Comparison of ENCODE assay signal across 3 fruit fly cellular contexts in genomic region chr3R:22664274-22664673, dm6.
A peak's percentile ranks its signal among the peaks of the same experiment; 100 is the strongest.
TF ChIP-seq lines count a peak whose summit lies in the region.

No protein-coding gene starts in this region.

- no peak for TF ChIP-seq CTCF in whole organism, embryonic (GFP tag; optimal IDR thresholded peaks at IDR 0.05; lab: Kevin White, UChicago)

TF ChIP-seq in whole organism, embryonic, 481 proteins besides CTCF, POLR2A, EP300 and RAD21 (continues in another document):
- no peak for TF ChIP-seq Ets97D (GFP tag; optimal IDR thresholded peaks at IDR 0.05; lab: Kevin White, UChicago)
- no peak for TF ChIP-seq nerfin-2 (GFP tag; IDR thresholded peaks at IDR 0.05; lab: Robert Waterston, UW; ENCODE audit: partially characterized antibody)
- no peak for TF ChIP-seq Adf1 (GFP tag; IDR thresholded peaks at IDR 0.05; lab: Robert Waterston, UW)
- no peak for TF ChIP-seq ftz-f1 (GFP tag; optimal IDR thresholded peaks at IDR 0.05; lab: Kevin White, UChicago)
- TF ChIP-seq ci (GFP tag; IDR thresholded peaks at IDR 0.05; lab: Robert Waterston, UW): peak; percentile 86
- TF ChIP-seq mirr (GFP tag; optimal IDR thresholded peaks at IDR 0.05; lab: Kevin White, UChicago): no peak
- no peak for TF ChIP-seq CG12104 (GFP tag; optimal IDR thresholded peaks at IDR 0.05; lab: Kevin White, UChicago)
- TF ChIP-seq CG34376 (GFP tag; optimal IDR thresholded peaks at IDR 0.05; lab: Kevin White, UChicago): no peak
- peak; percentile 60 for TF ChIP-seq CG17328 (GFP tag; IDR thresholded peaks at IDR 0.05; lab: Robert Waterston, UW)
- no peak for TF ChIP-seq YL-1 (GFP tag; optimal IDR thresholded peaks at IDR 0.05; lab: Kevin White, UChicago)
- TF ChIP-seq GATAe (GFP tag; conservative IDR thresholded peaks at IDR 0.05; lab: Robert Waterston, UW): no peak
- no peak for TF ChIP-seq Eip74EF (GFP tag; optimal IDR thresholded peaks at IDR 0.05; lab: Kevin White, UChicago)
- peak; percentile 48 for TF ChIP-seq Ssrp (tag; optimal IDR thresholded peaks at IDR 0.05; lab: Kevin White, UChicago)
- TF ChIP-seq zf30C (GFP tag; optimal IDR thresholded peaks at IDR 0.05; lab: Kevin White, UChicago): no peak
- TF ChIP-seq CG2120 (GFP tag; optimal IDR thresholded peaks at IDR 0.05; lab: Kevin White, UChicago): peak; percentile 47
- TF ChIP-seq CG17361 (GFP tag; IDR thresholded peaks at IDR 0.05; lab: Robert Waterston, UW): 0 out of 3 replicates have a peak, but pooled peaks have one; percentile 22
- peak; percentile 12 for TF ChIP-seq Myb (GFP tag; optimal IDR thresholded peaks at IDR 0.05; lab: Kevin White, UChicago)
- TF ChIP-seq gem (tag; optimal IDR thresholded peaks at IDR 0.05; lab: Kevin White, UChicago): peak; percentile 63
- TF ChIP-seq Optix (GFP tag; IDR thresholded peaks at IDR 0.05; lab: Robert Waterston, UW): peak; percentile 77
- TF ChIP-seq bowl (GFP tag; IDR thresholded peaks at IDR 0.05; lab: Robert Waterston, UW): 0 out of 2 replicates have a peak, but pooled peaks have one; percentile 23
- TF ChIP-seq CG13775 (GFP tag; optimal IDR thresholded peaks at IDR 0.05; lab: Kevin White, UChicago): no peak
- no peak for TF ChIP-seq CG17802 (tag; optimal IDR thresholded peaks at IDR 0.05; lab: Kevin White, UChicago)
- TF ChIP-seq CG10321 (GFP tag; IDR thresholded peaks at IDR 0.05; lab: Robert Waterston, UW): no peak
- no peak for TF ChIP-seq Taf1 (GFP tag; IDR thresholded peaks at IDR 0.05; lab: Robert Waterston, UW)
- no peak for TF ChIP-seq D19A (tag; optimal IDR thresholded peaks at IDR 0.05; lab: Kevin White, UChicago)
- TF ChIP-seq CG3163 (GFP tag; optimal IDR thresholded peaks at IDR 0.05; lab: Kevin White, UChicago): no peak
- peak; percentile 41 for TF ChIP-seq chn (GFP tag; optimal IDR thresholded peaks at IDR 0.05; lab: Kevin White, UChicago)
- peak; percentile 68 for TF ChIP-seq HLH3B (GFP tag; IDR thresholded peaks at IDR 0.05; lab: Robert Waterston, UW)
- peak; percentile 51 for TF ChIP-seq CG12391 (tag; optimal IDR thresholded peaks at IDR 0.05; lab: Kevin White, UChicago)
- peak; percentile 68 for TF ChIP-seq CG1603 (tag; optimal IDR thresholded peaks at IDR 0.05; lab: Kevin White, UChicago)
- TF ChIP-seq MESR4 (GFP tag; optimal IDR thresholded peaks at IDR 0.05; lab: Kevin White, UChicago): no peak

TF ChIP-seq in whole organism, prepupa, 60 proteins besides CTCF, POLR2A, EP300 and RAD21 (continues in another document):
- TF ChIP-seq fd85E (GFP tag; optimal IDR thresholded peaks at IDR 0.05; lab: Kevin White, UChicago): no peak
- TF ChIP-seq achi (GFP tag; optimal IDR thresholded peaks at IDR 0.05; lab: Kevin White, UChicago): peak; percentile 70
- peak; percentile 59 for TF ChIP-seq Sox14 (GFP tag; optimal IDR thresholded peaks at IDR 0.05; lab: Kevin White, UChicago)
- TF ChIP-seq esn (GFP tag; optimal IDR thresholded peaks at IDR 0.05; lab: Kevin White, UChicago): no peak
- TF ChIP-seq CG11294 (GFP tag; IDR thresholded peaks at IDR 0.05; lab: Robert Waterston, UW): peak; percentile 65
- TF ChIP-seq Eip78C (GFP tag; lab: Kevin White, UChicago): peak; percentile 87
- peak; percentile 90 for TF ChIP-seq CG15336 (GFP tag; IDR thresholded peaks at IDR 0.05; lab: Robert Waterston, UW)
- peak; percentile 92 for TF ChIP-seq CG8119 (GFP tag; IDR thresholded peaks at IDR 0.05; lab: Robert Waterston, UW)
- TF ChIP-seq Smox (GFP tag; optimal IDR thresholded peaks at IDR 0.05; lab: Kevin White, UChicago): no peak
- peak; percentile 48 for TF ChIP-seq CG7368 (GFP tag; optimal IDR thresholded peaks at IDR 0.05; lab: Kevin White, UChicago)
- peak; percentile 83 for TF ChIP-seq eg (GFP tag; IDR thresholded peaks at IDR 0.05; lab: Robert Waterston, UW)
- TF ChIP-seq spab (GFP tag; optimal IDR thresholded peaks at IDR 0.05; lab: Kevin White, UChicago): no peak
- TF ChIP-seq CG11762 (GFP tag; optimal IDR thresholded peaks at IDR 0.05; lab: Kevin White, UChicago; ENCODE audit: insufficient read depth): peak; percentile 5
- no peak for TF ChIP-seq svp (GFP tag; lab: Kevin White, UChicago)
- TF ChIP-seq Hr4 (GFP tag; optimal IDR thresholded peaks at IDR 0.05; lab: Kevin White, UChicago): peak; percentile 92
- no peak for TF ChIP-seq CG11902 (GFP tag; optimal IDR thresholded peaks at IDR 0.05; lab: Kevin White, UChicago)
- TF ChIP-seq CG6854 (GFP tag; optimal IDR thresholded peaks at IDR 0.05; lab: Kevin White, UChicago): no peak
- peak; percentile 38 for TF ChIP-seq CG34406 (GFP tag; optimal IDR thresholded peaks at IDR 0.05; lab: Kevin White, UChicago)
- TF ChIP-seq Lpt (GFP tag; optimal IDR thresholded peaks at IDR 0.05; lab: Kevin White, UChicago): peak; percentile 61
- no peak for TF ChIP-seq dsx (GFP tag; optimal IDR thresholded peaks at IDR 0.05; lab: Kevin White, UChicago; ENCODE audit: poor library complexity, severe bottlenecking)
- TF ChIP-seq Met (GFP tag; optimal IDR thresholded peaks at IDR 0.05; lab: Kevin White, UChicago): no peak
- peak; percentile 84 for TF ChIP-seq CG6163 (GFP tag; IDR thresholded peaks at IDR 0.05; lab: Robert Waterston, UW)
- peak; percentile 49 for TF ChIP-seq CG6792 (GFP tag; optimal IDR thresholded peaks at IDR 0.05; lab: Kevin White, UChicago)
- peak; percentile 12 for TF ChIP-seq fd59A (GFP tag; optimal IDR thresholded peaks at IDR 0.05; lab: Kevin White, UChicago)
- no peak for TF ChIP-seq Ets21C (GFP tag; optimal IDR thresholded peaks at IDR 0.05; lab: Kevin White, UChicago)
- no peak for TF ChIP-seq CG16779 (tag; optimal IDR thresholded peaks at IDR 0.05; lab: Kevin White, UChicago)
- TF ChIP-seq CG6276 (GFP tag; optimal IDR thresholded peaks at IDR 0.05; lab: Kevin White, UChicago): peak; percentile 71
- TF ChIP-seq Sox102F (GFP tag; optimal IDR thresholded peaks at IDR 0.05; lab: Kevin White, UChicago): no peak
- no peak for TF ChIP-seq Ets96B (tag; optimal IDR thresholded peaks at IDR 0.05; lab: Kevin White, UChicago)
- peak; percentile 86 for TF ChIP-seq CG4318 (GFP tag; optimal IDR thresholded peaks at IDR 0.05; lab: Kevin White, UChicago)
- TF ChIP-seq CG31627 (GFP tag; optimal IDR thresholded peaks at IDR 0.05; lab: Kevin White, UChicago): peak; percentile 30
- TF ChIP-seq CG3919 (GFP tag; optimal IDR thresholded peaks at IDR 0.05; lab: Kevin White, UChicago): peak; percentile 67
- TF ChIP-seq Sox15 (GFP tag; optimal IDR thresholded peaks at IDR 0.05; lab: Kevin White, UChicago): no peak

TF ChIP-seq in whole organism, pupa, 21 proteins besides CTCF, POLR2A, EP300 and RAD21:
- TF ChIP-seq CG10348 (GFP tag; IDR thresholded peaks at IDR 0.05; lab: Robert Waterston, UW) (no peak), CG4496 (GFP tag; IDR thresholded peaks at IDR 0.05; lab: Robert Waterston, UW) (peak; percentile 86), EcR (GFP tag; optimal IDR thresholded peaks at IDR 0.05; lab: Kevin White, UChicago) (no peak), CG12605 (GFP tag; IDR thresholded peaks at IDR 0.05; lab: Robert Waterston, UW) (peak; percentile 57), D1 (tag; optimal IDR thresholded peaks at IDR 0.05; lab: Kevin White, UChicago) (no peak), Pif1B (GFP tag; optimal IDR thresholded peaks at IDR 0.05; lab: Kevin White, UChicago) (peak; percentile 23), CG17806 (tag; optimal IDR thresholded peaks at IDR 0.05; lab: Kevin White, UChicago) (no peak), CG13204 (GFP tag; optimal IDR thresholded peaks at IDR 0.05; lab: Kevin White, UChicago) (no peak), CG34367 (tag; optimal IDR thresholded peaks at IDR 0.05; lab: Kevin White, UChicago) (peak; percentile 17), CG9948 (tag; optimal IDR thresholded peaks at IDR 0.05; lab: Kevin White, UChicago) (peak; percentile 26), gl (tag; optimal IDR thresholded peaks at IDR 0.05; lab: Kevin White, UChicago) (no peak), CG8301 (tag; optimal IDR thresholded peaks at IDR 0.05; lab: Kevin White, UChicago) (peak; percentile 79), Pif1A (GFP tag; optimal IDR thresholded peaks at IDR 0.05; lab: Kevin White, UChicago) (peak; percentile 78), rn (GFP tag; IDR thresholded peaks at IDR 0.05; lab: Robert Waterston, UW) (peak; percentile 51; the same call in 1 of the 2 replicates), Snoo (tag; optimal IDR thresholded peaks at IDR 0.05; lab: Kevin White, UChicago) (no peak), fd96Ca (GFP tag; IDR thresholded peaks at IDR 0.05; lab: Robert Waterston, UW) (peak; percentile 90), CG32121 (GFP tag; IDR thresholded peaks at IDR 0.05; lab: Robert Waterston, UW) (peak; percentile 78), CG14655 (GFP tag; optimal IDR thresholded peaks at IDR 0.05; lab: Kevin White, UChicago) (peak; percentile 73), CG8159 (tag; optimal IDR thresholded peaks at IDR 0.05; lab: Kevin White, UChicago) (no peak), Ets98B (GFP tag; IDR thresholded peaks at IDR 0.05; lab: Robert Waterston, UW) (peak; percentile 87), CG15710 (tag; optimal IDR thresholded peaks at IDR 0.05; lab: Kevin White, UChicago) (peak; percentile 14)
TF ChIP-seq in whole organism, pupa: peak in this region for 13.

Comparison
In these comparisons a context has a peak if more than half of its experiments do, and no peak if none do; other contexts are left out.
1. Of the 7 proteins assayed by ChIP-seq in both whole organism, embryonic and whole organism, prepupa: peak only in whole organism, embryonic: Blimp-1 and Sox102F; only in whole organism, prepupa: Hr39 and Lpt; in both: Gug; in neither: 2.